Fruit fly (Drosophila melanogaster) whole organism, embryonic: ENCODE measurements around the gene Blos4.

ENCODE experiments used
- Ada2b ChIP-seq: fragments of 200-800 bp; sonication (Bioruptor generic); IDR thresholded peaks from 2 replicates; pipeline ENCODE4 v1.3.6; 2022; ENCODE audit warnings: missing biosample characterization, missing genetic modification characterization
- Antp ChIP-seq: fragments of 200-800 bp; sonication (Bioruptor generic); optimal IDR thresholded peaks from 3 replicates; lab custom pipeline; 2016; ENCODE audit warnings: missing biosample characterization, missing genetic modification characterization
- Bteb2 ChIP-seq: fragments of 200-800 bp; sonication (Bioruptor generic); optimal IDR thresholded peaks from 2 replicates; lab custom pipeline; 2016; ENCODE audit warnings: missing biosample characterization, missing genetic modification characterization
- CG11247 ChIP-seq: fragments of 200-800 bp; sonication (Bioruptor generic); IDR thresholded peaks from 2 replicates; pipeline ENCODE4 v1.3.6; 2022; ENCODE audit warnings: missing biosample characterization, missing genetic modification characterization
- CG11456 ChIP-seq: fragments of 200-800 bp; sonication (Bioruptor generic); IDR thresholded peaks from 3 replicates; pipeline ENCODE4 v1.3.6; 2022; ENCODE audit warnings: missing biosample characterization, missing genetic modification characterization
- CG11504 ChIP-seq: fragments of 200-800 bp; sonication (Bioruptor generic); optimal IDR thresholded peaks from 3 replicates; lab custom pipeline; 2019; ENCODE audit warnings: missing biosample characterization, mild to moderate bottlenecking, missing genetic modification characterization, moderate library complexity
- CG13894 ChIP-seq: fragments of 200-800 bp; sonication (Bioruptor generic); optimal IDR thresholded peaks from 3 replicates; lab custom pipeline; 2018; ENCODE audit warnings: missing biosample characterization, mild to moderate bottlenecking, missing genetic modification characterization, moderate library complexity
- CG14050 ChIP-seq: fragments of 200-800 bp; sonication (Bioruptor generic); IDR thresholded peaks from 3 replicates; pipeline ENCODE4 v1.3.6; 2022; ENCODE audit warnings: missing biosample characterization, missing genetic modification characterization
- CG14667 ChIP-seq: fragments of 200-800 bp; sonication (Bioruptor generic); IDR thresholded peaks from 2 replicates; pipeline ENCODE4 v1.3.6; 2022; ENCODE audit warnings: missing biosample characterization, missing genetic modification characterization
- CG14965 ChIP-seq: fragments of 200-800 bp; sonication (Bioruptor generic); optimal IDR thresholded peaks from 2 replicates; lab custom pipeline; 2016; ENCODE audit warnings: missing biosample characterization, missing genetic modification characterization, borderline replicate concordance
- CG15269 ChIP-seq: fragments of 200-800 bp; sonication (Bioruptor generic); optimal IDR thresholded peaks from 2 replicates; lab custom pipeline; 2018; ENCODE audit warnings: missing biosample characterization, mild to moderate bottlenecking, missing genetic modification characterization, moderate library complexity
- CG15514 ChIP-seq: fragments of 200-800 bp; sonication (Bioruptor generic); optimal IDR thresholded peaks from 3 replicates; lab custom pipeline; 2017; ENCODE audit warnings: missing biosample characterization, missing genetic modification characterization, mild to moderate bottlenecking, moderate library complexity, missing genetic modification reagents
- CG17359 ChIP-seq: fragments of 200-800 bp; sonication (Bioruptor generic); optimal IDR thresholded peaks from 3 replicates; lab custom pipeline; 2018; ENCODE audit warnings: missing biosample characterization, mild to moderate bottlenecking, missing genetic modification characterization, moderate library complexity
- CG3065 ChIP-seq: fragments of 200-800 bp; sonication (Bioruptor generic); optimal IDR thresholded peaks from 2 replicates; lab custom pipeline; 2016; ENCODE audit warnings: missing biosample characterization, missing genetic modification characterization
- CG33557 ChIP-seq: fragments of 200-800 bp; sonication (Bioruptor generic); optimal IDR thresholded peaks from 2 replicates; lab custom pipeline; 2019; ENCODE audit warnings: missing biosample characterization, mild to moderate bottlenecking, missing genetic modification characterization, moderate library complexity
- CG4854 ChIP-seq: fragments of 200-800 bp; sonication (Bioruptor generic); optimal IDR thresholded peaks from 2 replicates; lab custom pipeline; 2016; ENCODE audit warnings: missing biosample characterization, missing genetic modification characterization, inconsistent platforms
- CG5180 ChIP-seq: fragments of 200-800 bp; sonication (Bioruptor generic); optimal IDR thresholded peaks from 3 replicates; lab custom pipeline; 2017; ENCODE audit warnings: missing biosample characterization, missing genetic modification characterization, mild to moderate bottlenecking, moderate library complexity, missing genetic modification reagents
- CG5245 ChIP-seq: fragments of 200-800 bp; sonication (Bioruptor generic); optimal IDR thresholded peaks from 3 replicates; lab custom pipeline; 2016; ENCODE audit warnings: missing biosample characterization, missing genetic modification characterization
- CG7372 ChIP-seq: fragments of 200-800 bp; sonication (Bioruptor generic); IDR thresholded peaks from 2 replicates; pipeline ENCODE4 v1.3.6; 2022; ENCODE audit warnings: missing biosample characterization, missing genetic modification characterization
- CG9876 ChIP-seq: fragments of 200-800 bp; sonication (Bioruptor generic); optimal IDR thresholded peaks from 2 replicates; lab custom pipeline; 2016; ENCODE audit warnings: missing biosample characterization, missing genetic modification characterization
- Camta ChIP-seq: fragments of 200-800 bp; sonication (Bioruptor generic); optimal IDR thresholded peaks from 2 replicates; lab custom pipeline; 2016; ENCODE audit warnings: missing biosample characterization, missing genetic modification characterization
- HLH3B ChIP-seq: fragments of 200-800 bp; sonication (Bioruptor generic); IDR thresholded peaks from 2 replicates; pipeline ENCODE4 v1.3.6; 2022; ENCODE audit warnings: missing biosample characterization, missing genetic modification characterization
- HLH54F ChIP-seq: fragments of 200-800 bp; sonication (Bioruptor generic); optimal IDR thresholded peaks from 3 replicates; lab custom pipeline; 2016; ENCODE audit warnings: missing biosample characterization, missing genetic modification characterization
- Hand ChIP-seq: fragments of 200-800 bp; sonication (Bioruptor generic); optimal IDR thresholded peaks from 2 replicates; lab custom pipeline; 2017; ENCODE audit warnings: mild to moderate bottlenecking, missing biosample characterization, missing genetic modification reagents, missing genetic modification characterization
- HmgD ChIP-seq: fragments of 200-800 bp; sonication (Bioruptor generic); optimal IDR thresholded peaks from 3 replicates; lab custom pipeline; 2016; ENCODE audit warnings: missing biosample characterization, missing genetic modification characterization
- Hr3 ChIP-seq: fragments of 200-800 bp; sonication (Bioruptor generic); optimal IDR thresholded peaks from 3 replicates; lab custom pipeline; 2016; ENCODE audit warnings: missing biosample characterization, missing genetic modification characterization
- MTF-1 ChIP-seq: fragments of 200-800 bp; sonication (Bioruptor generic); optimal IDR thresholded peaks from 2 replicates; lab custom pipeline; 2018; ENCODE audit warnings: missing biosample characterization, mild to moderate bottlenecking, missing genetic modification characterization, borderline replicate concordance
- Meics ChIP-seq: fragments of 200-800 bp; sonication (Bioruptor generic); optimal IDR thresholded peaks from 2 replicates; lab custom pipeline; 2017; ENCODE audit warnings: missing biosample characterization, mild to moderate bottlenecking, missing genetic modification characterization
- Nf-YC ChIP-seq: fragments of 200-800 bp; optimal IDR thresholded peaks from 3 replicates; lab custom pipeline; 2019; ENCODE audit warnings: missing biosample characterization, mild to moderate bottlenecking, missing genetic modification characterization, moderate library complexity
- PHDP ChIP-seq: fragments of 200-800 bp; sonication (Bioruptor generic); optimal IDR thresholded peaks from 3 replicates; lab custom pipeline; 2018; ENCODE audit warnings: missing biosample characterization, mild to moderate bottlenecking, missing genetic modification characterization, moderate library complexity
- Rfx ChIP-seq: fragments of 200-800 bp; sonication (Bioruptor generic); IDR thresholded peaks from 2 replicates; pipeline ENCODE4 v1.3.6; 2022; ENCODE audit warnings: missing biosample characterization, missing genetic modification characterization
- Side ChIP-seq: fragments of 200-800 bp; sonication (Bioruptor generic); optimal IDR thresholded peaks from 2 replicates; lab custom pipeline; 2016; ENCODE audit warnings: missing biosample characterization, missing genetic modification characterization
- Sry-δ ChIP-seq: fragments of 200-800 bp; sonication (Bioruptor generic); optimal IDR thresholded peaks from 2 replicates; lab custom pipeline; 2016; ENCODE audit warnings: missing biosample characterization, missing genetic modification characterization
- Ssrp ChIP-seq: fragments of 200-800 bp; sonication (Bioruptor generic); optimal IDR thresholded peaks from 2 replicates; lab custom pipeline; 2018; ENCODE audit warnings: missing biosample characterization, mild to moderate bottlenecking, missing genetic modification characterization, moderate library complexity
- Xbp1 ChIP-seq: fragments of 200-800 bp; sonication (Bioruptor generic); optimal IDR thresholded peaks from 3 replicates; lab custom pipeline; 2016; ENCODE audit warnings: missing biosample characterization, mild to moderate bottlenecking, missing genetic modification characterization
- al ChIP-seq: fragments of 200-800 bp; sonication (Bioruptor generic); IDR thresholded peaks from 2 replicates; pipeline ENCODE4 v1.3.6; 2022; ENCODE audit warnings: missing biosample characterization, missing genetic modification characterization
- bigmax ChIP-seq: fragments of 200-800 bp; sonication (Bioruptor generic); optimal IDR thresholded peaks from 2 replicates; lab custom pipeline; 2018; ENCODE audit warnings: missing biosample characterization, mild to moderate bottlenecking, missing genetic modification characterization
- chn ChIP-seq: fragments of 200-800 bp; sonication (Bioruptor generic); optimal IDR thresholded peaks from 2 replicates; lab custom pipeline; 2016; ENCODE audit warnings: missing biosample characterization, missing genetic modification characterization
- dysf ChIP-seq: fragments of 200-800 bp; sonication (Bioruptor generic); IDR thresholded peaks from 3 replicates; pipeline ENCODE4 v1.3.6; 2022; ENCODE audit warnings: missing biosample characterization, missing genetic modification characterization
- en ChIP-seq: fragments of 200-800 bp; sonication (Bioruptor generic); optimal IDR thresholded peaks from 2 replicates; lab custom pipeline; 2016; ENCODE audit warnings: missing biosample characterization, missing genetic modification characterization
- grn ChIP-seq: fragments of 200-800 bp; sonication (Bioruptor generic); optimal IDR thresholded peaks from 3 replicates; lab custom pipeline; 2017; ENCODE audit warnings: missing biosample characterization, missing genetic modification characterization
- hkb ChIP-seq, 2 experiments: fragments of 200-800 bp in 1 of 2; fragments of >200 bp in 1 of 2; sonication (Bioruptor generic) in 1 of 2; IDR thresholded peaks in 1 of 2; optimal IDR thresholded peaks in 1 of 2; 2 replicates each; pipeline versions ENCODE4 v1.3.6 to Lab custom; 2017 to 2022; ENCODE audit warnings: missing biosample characterization in 1 of 2, missing genetic modification characterization in 1 of 2
- inv ChIP-seq: fragments of 200-800 bp; sonication (Bioruptor generic); IDR thresholded peaks from 2 replicates; pipeline ENCODE4 v1.3.6; 2022; ENCODE audit warnings: missing biosample characterization, missing genetic modification characterization; ENCODE audit not compliant: partially characterized antibody
- lab ChIP-seq: fragments of 200-800 bp; sonication (Bioruptor generic); optimal IDR thresholded peaks from 3 replicates; lab custom pipeline; 2017; ENCODE audit warnings: missing biosample characterization, missing genetic modification characterization, mild to moderate bottlenecking, moderate library complexity, missing genetic modification reagents
- pita ChIP-seq: fragments of 200-800 bp; sonication (Bioruptor generic); optimal IDR thresholded peaks from 2 replicates; lab custom pipeline; 2017; ENCODE audit warnings: missing biosample characterization, mild to moderate bottlenecking, missing genetic modification characterization
- seq ChIP-seq: fragments of 200-800 bp; sonication (Bioruptor generic); IDR thresholded peaks from 2 replicates; pipeline ENCODE4 v1.3.6; 2022; ENCODE audit warnings: missing biosample characterization, missing genetic modification characterization
- tna ChIP-seq: fragments of 200-800 bp; sonication (Bioruptor generic); IDR thresholded peaks from 2 replicates; pipeline ENCODE4 v1.3.6; 2022; ENCODE audit warnings: missing biosample characterization, missing genetic modification characterization; ENCODE audit not compliant: partially characterized antibody
- trem ChIP-seq: fragments of 200-800 bp; optimal IDR thresholded peaks from 3 replicates; lab custom pipeline; 2019; ENCODE audit warnings: missing biosample characterization, mild to moderate bottlenecking, missing genetic modification characterization, moderate library complexity
- z ChIP-seq: fragments of 200-800 bp; sonication (Bioruptor generic); IDR thresholded peaks from 3 replicates; pipeline ENCODE4 v1.3.6; 2022; ENCODE audit warnings: missing biosample characterization, missing genetic modification characterization
- zen ChIP-seq: fragments of 200-800 bp; sonication (Bioruptor generic); optimal IDR thresholded peaks from 3 replicates; lab custom pipeline; 2018; ENCODE audit warnings: missing biosample characterization, mild to moderate bottlenecking, missing genetic modification characterization, moderate library complexity

Gene Blos4

dm6 chr3L:10867778-10868382 is 11.0 kb upstream of the Blos4 start (continued):
- TF ChIP-seq Xbp1 (no peak), CG13894 (no peak), Meics (GFP tag; lab: Kevin White, UChicago) (no peak), pita (GFP tag; lab: Kevin White, UChicago) (no peak), Bteb2 (GFP tag; lab: Kevin White, UChicago) (no peak), Camta (GFP tag; lab: Kevin White, UChicago) (no peak), chn (GFP tag; lab: Kevin White, UChicago) (no peak), Nf-YC (tag; lab: Kevin White, UChicago) (no peak), en (GFP tag; lab: Kevin White, UChicago) (no peak), CG11456 (GFP tag; lab: Robert Waterston, UW) (no peak), seq (GFP tag; lab: Robert Waterston, UW) (0 out of 2 replicates have a peak, but pooled peaks have one; percentile 32), MTF-1 (GFP tag; lab: Kevin White, UChicago) (no peak), PHDP (no peak), CG14965 (no peak), Ssrp (peak; percentile 13), CG15269 (tag; lab: Kevin White, UChicago) (no peak), Antp (no peak), CG14050 (no peak), Hand (GFP tag; lab: Kevin White, UChicago) (no peak), HLH3B (GFP tag; lab: Robert Waterston, UW) (no peak), CG33557 (no peak), CG9876 (GFP tag; lab: Kevin White, UChicago) (no peak), trem (tag; lab: Kevin White, UChicago) (no peak), inv (GFP tag; lab: Robert Waterston, UW) (no peak), Side (GFP tag; lab: Kevin White, UChicago) (no peak), Ada2b (no peak), CG15514 (GFP tag; lab: Kevin White, UChicago) (peak; percentile 30), lab (peak; percentile 11), zen (tag; lab: Kevin White, UChicago) (no peak), al (GFP tag; lab: Robert Waterston, UW) (no peak), grn (GFP tag; lab: Kevin White, UChicago) (no peak), CG5245 (no peak), Sry-δ (GFP tag; lab: Kevin White, UChicago) (no peak), CG5180 (GFP tag; lab: Kevin White, UChicago) (no peak), CG11504 (tag; lab: Kevin White, UChicago) (no peak), CG14667 (no peak), Rfx (GFP tag; lab: Robert Waterston, UW) (0 out of 2 replicates have a peak, but pooled peaks have one; percentile 5), CG3065 (GFP tag; lab: Kevin White, UChicago) (no peak), CG7372 (GFP tag; lab: Robert Waterston, UW) (no peak), dysf (GFP tag; lab: Robert Waterston, UW) (peak; percentile 7; the same call in 1 of the 3 replicates), Hr3 (GFP tag; lab: Kevin White, UChicago) (no peak), HLH54F (GFP tag; lab: Kevin White, UChicago) (no peak), CG11247 (GFP tag; lab: Robert Waterston, UW) (no peak), CG4854 (GFP tag; lab: Kevin White, UChicago) (no peak), hkb (optimal IDR thresholded peaks at IDR 0.05; lab: Kevin White, UChicago) (no peak), hkb (GFP tag; IDR thresholded peaks at IDR 0.05; lab: Robert Waterston, UW) (no peak), bigmax (GFP tag; lab: Kevin White, UChicago) (no peak), tna (GFP tag; lab: Robert Waterston, UW) (peak; percentile 38; the same call in 1 of the 2 replicates), z (GFP tag; lab: Robert Waterston, UW) (no peak), HmgD (GFP tag; lab: Kevin White, UChicago) (no peak), CG17359 (tag; lab: Kevin White, UChicago) (no peak)
